Fruit fly (Drosophila melanogaster): ENCODE results near the gene stg.
A peak's percentile ranks its signal among the peaks of the same experiment; 100 is the strongest.

Gene stg

dm6 chr3R:29287320-29287957 lies 31.8 kb upstream of the stg start:
- TF ChIP-seq psq (GFP tag; optimal IDR thresholded peaks at IDR 0.05) (peak; percentile 83), ey (GFP tag; optimal IDR thresholded peaks at IDR 0.05) (no peak), sage (GFP tag; optimal IDR thresholded peaks at IDR 0.05) (no peak), dl (GFP tag; optimal IDR thresholded peaks at IDR 0.05; ENCODE audit: insufficient read depth in 1 of 2, partially characterized antibody in 2 of 2) (no peak), Myc (optimal IDR thresholded peaks at IDR 0.05) (no peak), Rel (GFP tag; optimal IDR thresholded peaks at IDR 0.05) (no peak), Rel (tag; optimal IDR thresholded peaks at IDR 0.05) (peak; percentile 5)

- peak; percentile 13 for TF ChIP-seq rgr (GFP tag; optimal IDR thresholded peaks at IDR 0.05)
- no peak for TF ChIP-seq dmrt93B (GFP tag; optimal IDR thresholded peaks at IDR 0.05)
- TF ChIP-seq Vsx2 (GFP tag; optimal IDR thresholded peaks at IDR 0.05; ENCODE audit: partially characterized antibody), result no peak
- peak; percentile 47 for TF ChIP-seq ey (GFP tag; optimal IDR thresholded peaks at IDR 0.05)
- TF ChIP-seq Abd-B (GFP tag; optimal IDR thresholded peaks at IDR 0.05), result no peak
- peak; percentile 26 for TF ChIP-seq h (GFP tag; optimal IDR thresholded peaks at IDR 0.05)
- TF ChIP-seq foxo (GFP tag; optimal IDR thresholded peaks at IDR 0.05), result peak in 1 of 2 experiments; percentile 47
- no peak for TF ChIP-seq Hr78 (GFP tag; optimal IDR thresholded peaks at IDR 0.05)
- no peak for TF ChIP-seq lola (GFP tag; optimal IDR thresholded peaks at IDR 0.05)
- peak; percentile 88 for TF ChIP-seq woc (GFP tag; optimal IDR thresholded peaks at IDR 0.05)
- TF ChIP-seq CG9705 (GFP tag; optimal IDR thresholded peaks at IDR 0.05), result no peak
- TF ChIP-seq Myc (optimal IDR thresholded peaks at IDR 0.05), result no peak
- TF ChIP-seq HLH106 (tag; optimal IDR thresholded peaks at IDR 0.05), result peak; percentile 25
- peak; percentile 0 for TF ChIP-seq Hnf4 (GFP tag; optimal IDR thresholded peaks at IDR 0.05)
- no peak for TF ChIP-seq CG32264 (GFP tag; optimal IDR thresholded peaks at IDR 0.05)
- peak; percentile 8 for TF ChIP-seq fru (GFP tag; optimal IDR thresholded peaks at IDR 0.05)
- TF ChIP-seq OdsH (GFP tag; optimal IDR thresholded peaks at IDR 0.05), result peak; percentile 54
- TF ChIP-seq Sp1 (GFP tag; optimal IDR thresholded peaks at IDR 0.05), result peak; percentile 3
- peak; percentile 2 for TF ChIP-seq psq (GFP tag; optimal IDR thresholded peaks at IDR 0.05)
- no peak for TF ChIP-seq CrebA (GFP tag; optimal IDR thresholded peaks at IDR 0.05; ENCODE audit: borderline replicate concordance)
Measured at dm6 chr3R:29284315-29284714, 28.7 kb upstream of the stg start.

- peak; percentile 67 for TF ChIP-seq Hnf4 (GFP tag; optimal IDR thresholded peaks at IDR 0.05)
- peak; percentile 51 for TF ChIP-seq CG32264 (GFP tag; optimal IDR thresholded peaks at IDR 0.05)
- no peak for TF ChIP-seq Myc (optimal IDR thresholded peaks at IDR 0.05)
- no peak for TF ChIP-seq sage (GFP tag; optimal IDR thresholded peaks at IDR 0.05)
- peak; percentile 67 for TF ChIP-seq br (GFP tag; optimal IDR thresholded peaks at IDR 0.05)
- TF ChIP-seq brk (GFP tag; optimal IDR thresholded peaks at IDR 0.05), result peak; percentile 44
- peak; percentile 87 for TF ChIP-seq h (GFP tag; optimal IDR thresholded peaks at IDR 0.05)
- peak; percentile 60 for TF ChIP-seq CrebA (GFP tag; optimal IDR thresholded peaks at IDR 0.05; ENCODE audit: borderline replicate concordance)
- TF ChIP-seq Dfd (GFP tag; optimal IDR thresholded peaks at IDR 0.05), result no peak
- peak; percentile 76 for TF ChIP-seq OdsH (GFP tag; optimal IDR thresholded peaks at IDR 0.05)
- no peak for TF ChIP-seq jim (GFP tag; optimal IDR thresholded peaks at IDR 0.05)
- TF ChIP-seq dl (GFP tag; optimal IDR thresholded peaks at IDR 0.05; ENCODE audit: insufficient read depth in 1 of 2, partially characterized antibody in 2 of 2), result peak in 1 of 2 experiments; percentile 29
- peak; percentile 73 for TF ChIP-seq rgr (GFP tag; optimal IDR thresholded peaks at IDR 0.05)
- TF ChIP-seq fru (GFP tag; optimal IDR thresholded peaks at IDR 0.05), result peak; percentile 81
- no peak for TF ChIP-seq pan (optimal IDR thresholded peaks at IDR 0.05)
- no peak for TF ChIP-seq Dif (GFP tag; optimal IDR thresholded peaks at IDR 0.05; ENCODE audit: partially characterized antibody)
- no peak for TF ChIP-seq CG9705 (GFP tag; optimal IDR thresholded peaks at IDR 0.05)
- TF ChIP-seq HLH106 (tag; optimal IDR thresholded peaks at IDR 0.05), result peak; percentile 74
- TF ChIP-seq GATAd (GFP tag; optimal IDR thresholded peaks at IDR 0.05), result no peak
- TF ChIP-seq Jra (GFP tag; optimal IDR thresholded peaks at IDR 0.05), result no peak
- TF ChIP-seq sv (GFP tag; optimal IDR thresholded peaks at IDR 0.05), result no peak
- no peak for TF ChIP-seq dsf (GFP tag; optimal IDR thresholded peaks at IDR 0.05; ENCODE audit: borderline replicate concordance)
- peak; percentile 88 for TF ChIP-seq ey (GFP tag; optimal IDR thresholded peaks at IDR 0.05)
- TF ChIP-seq lola (GFP tag; optimal IDR thresholded peaks at IDR 0.05), result no peak
- TF ChIP-seq woc (GFP tag; optimal IDR thresholded peaks at IDR 0.05), result peak; percentile 89
- TF ChIP-seq usp (GFP tag; optimal IDR thresholded peaks at IDR 0.05), result no peak
- peak in 1 of 2 experiments; percentile 83 for TF ChIP-seq foxo (GFP tag; optimal IDR thresholded peaks at IDR 0.05)
- TF ChIP-seq N (GFP tag; optimal IDR thresholded peaks at IDR 0.05), result no peak
- TF ChIP-seq Rel (GFP tag; optimal IDR thresholded peaks at IDR 0.05), result peak; percentile 38
- no peak for TF ChIP-seq Rel (tag; optimal IDR thresholded peaks at IDR 0.05)
- peak; percentile 51 for TF ChIP-seq dmrt93B (GFP tag; optimal IDR thresholded peaks at IDR 0.05)
- no peak for TF ChIP-seq Mio (GFP tag; optimal IDR thresholded peaks at IDR 0.05)
- no peak for TF ChIP-seq tai (GFP tag; optimal IDR thresholded peaks at IDR 0.05)
- TF ChIP-seq Abd-B (GFP tag; optimal IDR thresholded peaks at IDR 0.05), result no peak
- peak; percentile 64 for TF ChIP-seq Sp1 (GFP tag; optimal IDR thresholded peaks at IDR 0.05)
- peak; percentile 17 for TF ChIP-seq Vsx2 (GFP tag; optimal IDR thresholded peaks at IDR 0.05; ENCODE audit: partially characterized antibody)
- TF ChIP-seq psq (GFP tag; optimal IDR thresholded peaks at IDR 0.05), result peak; percentile 53
- TF ChIP-seq Hr78 (GFP tag; optimal IDR thresholded peaks at IDR 0.05), result no peak
- TF ChIP-seq Hr83 (GFP tag; optimal IDR thresholded peaks at IDR 0.05; ENCODE audit: poor library complexity, severe bottlenecking), result no peak
Measured at dm6 chr3R:29282939-29283616, 27.5 kb upstream of the stg start.
